Worm (Caenorhabditis elegans) whole organism, L1 larva: ENCODE measurements around the gene C01C4.2.

Source experiments
- C04F5.9 ChIP-seq: sonication (generic microtip); optimal IDR thresholded peaks from 2 replicates; lab custom pipeline; 2016; ENCODE audit warnings: missing genetic modification characterization, missing compliant biosample characterization
- C16A3.4 ChIP-seq: fragments of 150-350 bp; optimal IDR thresholded peaks from 2 replicates; lab custom pipeline; 2014; ENCODE audit warnings: missing biosample characterization, missing genetic modification characterization
- aha-1 ChIP-seq: fragments of 150-350 bp; optimal IDR thresholded peaks from 2 replicates; lab custom pipeline; 2014; ENCODE audit warnings: missing biosample characterization, missing genetic modification characterization
- aly-2 ChIP-seq: fragments of 150-350 bp; optimal IDR thresholded peaks from 2 replicates; lab custom pipeline; 2014; ENCODE audit warnings: missing biosample characterization, missing genetic modification characterization
- ceh-63 ChIP-seq: fragments of 200-800 bp; sonication (Bioruptor generic); optimal IDR thresholded peaks from 2 replicates; lab custom pipeline; 2018; ENCODE audit warnings: mild to moderate bottlenecking, missing genetic modification characterization, missing compliant biosample characterization
- ceh-90 ChIP-seq: sonication (generic microtip); optimal IDR thresholded peaks from 2 replicates; lab custom pipeline; 2016; ENCODE audit warnings: missing genetic modification characterization, missing compliant biosample characterization
- ces-1 ChIP-seq: fragments of 150-350 bp; optimal IDR thresholded peaks from 2 replicates; lab custom pipeline; 2014; ENCODE audit warnings: missing biosample characterization, missing genetic modification reagents, missing genetic modification characterization
- dsc-1 ChIP-seq: sonication (generic microtip); optimal IDR thresholded peaks from 2 replicates; lab custom pipeline; 2016; ENCODE audit warnings: mild to moderate bottlenecking, missing genetic modification characterization, missing compliant biosample characterization
- efl-1 ChIP-seq, 4 experiments: fragments of 150-350 bp; optimal IDR thresholded peaks in 3 of 4; peaks in 1 of 4; 1 replicate in 1 of 4; 2 replicates in 3 of 4; lab custom pipeline; 2014; ENCODE audit warnings: missing biosample characterization in 2 of 4, missing genetic modification characterization in 2 of 4, missing genetic modification reagents in 2 of 4
- egl-27 ChIP-seq, 2 experiments: fragments of 150-350 bp in 1 of 2; sonication (generic microtip); optimal IDR thresholded peaks; 3 replicates each; lab custom pipeline; 2017 to 2018; ENCODE audit warnings: missing biosample characterization in 2 of 2, missing genetic modification characterization in 2 of 2, missing genetic modification reagents in 2 of 2
- elt-3 ChIP-seq, 6 experiments: fragments of 150-350 bp in 1 of 6; sonication (generic microtip); optimal IDR thresholded peaks; 2 replicates each; lab custom pipeline; 2017 to 2018; ENCODE audit warnings: missing biosample characterization in 6 of 6, missing genetic modification characterization in 6 of 6, inconsistent platforms in 1 of 6
- ets-5 ChIP-seq: fragments of 200-800 bp; sonication (Bioruptor generic); IDR thresholded peaks from 2 replicates; pipeline ENCODE4 v1.3.6; 2022; ENCODE audit warnings: missing genetic modification characterization, missing compliant biosample characterization
- fkh-10 ChIP-seq: sonication (generic microtip); optimal IDR thresholded peaks from 2 replicates; lab custom pipeline; 2017; ENCODE audit warnings: missing biosample characterization, missing genetic modification reagents, missing genetic modification characterization
- fkh-4 ChIP-seq: sonication (generic microtip); optimal IDR thresholded peaks from 2 replicates; lab custom pipeline; 2016; ENCODE audit warnings: missing compliant biosample characterization, missing genetic modification characterization, borderline replicate concordance
- fkh-8 ChIP-seq: sonication (generic microtip); optimal IDR thresholded peaks from 2 replicates; lab custom pipeline; 2016; ENCODE audit warnings: mild to moderate bottlenecking, missing genetic modification characterization, missing compliant biosample characterization
- fos-1 ChIP-seq: fragments of 150-350 bp; optimal IDR thresholded peaks from 2 replicates; lab custom pipeline; 2014; ENCODE audit warnings: missing biosample characterization, missing genetic modification characterization
- hlh-17 ChIP-seq: fragments of 200-800 bp; sonication (Bioruptor generic); optimal IDR thresholded peaks from 2 replicates; lab custom pipeline; 2018; ENCODE audit warnings: missing genetic modification characterization, mild to moderate bottlenecking, missing compliant biosample characterization, moderate library complexity, borderline replicate concordance
- hlh-4 ChIP-seq: sonication (generic microtip); optimal IDR thresholded peaks from 2 replicates; lab custom pipeline; 2016; ENCODE audit warnings: mild to moderate bottlenecking, missing genetic modification characterization, missing compliant biosample characterization
- hpl-2 ChIP-seq: fragments of 150-350 bp; optimal IDR thresholded peaks from 2 replicates; lab custom pipeline; 2014; ENCODE audit warnings: missing biosample characterization, missing genetic modification reagents, missing genetic modification characterization
- isw-1 ChIP-seq: fragments of 200-800 bp; sonication (Bioruptor generic); IDR thresholded peaks from 2 replicates; pipeline ENCODE4 v1.3.6; 2022; ENCODE audit warnings: missing genetic modification characterization, missing compliant biosample characterization
- jun-1 ChIP-seq: fragments of 150-350 bp; optimal IDR thresholded peaks from 2 replicates; lab custom pipeline; 2014; ENCODE audit warnings: missing biosample characterization, missing genetic modification reagents, missing genetic modification characterization
- lin-13 ChIP-seq: fragments of 150-350 bp; optimal IDR thresholded peaks from 2 replicates; lab custom pipeline; 2014; ENCODE audit warnings: missing biosample characterization, missing genetic modification reagents, missing genetic modification characterization
- lin-14 ChIP-seq: fragments of 200-800 bp; sonication (Bioruptor generic); optimal IDR thresholded peaks from 2 replicates; lab custom pipeline; 2018; ENCODE audit warnings: mild to moderate bottlenecking, missing genetic modification characterization, moderate library complexity, missing compliant biosample characterization
- lin-15B ChIP-seq: fragments of 150-350 bp; sonication (generic microtip); optimal IDR thresholded peaks from 3 replicates; lab custom pipeline; 2014; ENCODE audit warnings: missing biosample characterization, missing genetic modification characterization
- lin-39 ChIP-seq: fragments of 150-350 bp; optimal IDR thresholded peaks from 2 replicates; lab custom pipeline; 2014; ENCODE audit warnings: missing biosample characterization, missing genetic modification reagents, missing genetic modification characterization
- mdl-1 ChIP-seq, 2 experiments: fragments of 150-350 bp; optimal IDR thresholded peaks; 2 replicates each; lab custom pipeline; 2014 to 2017; ENCODE audit warnings: missing biosample characterization in 2 of 2, missing genetic modification characterization in 2 of 2, inconsistent platforms in 1 of 2
- nhr-19 ChIP-seq: fragments of 200-800 bp; sonication (Bioruptor generic); conservative IDR thresholded peaks from 2 replicates; pipeline ENCODE4 v1.3.6; 2022; ENCODE audit warnings: missing genetic modification characterization, missing compliant biosample characterization
- nhr-237 ChIP-seq: fragments of 150-350 bp; optimal IDR thresholded peaks from 2 replicates; lab custom pipeline; 2014; ENCODE audit warnings: missing biosample characterization, missing genetic modification characterization
- nhr-28 ChIP-seq: fragments of 150-350 bp; optimal IDR thresholded peaks from 2 replicates; lab custom pipeline; 2014; ENCODE audit warnings: missing biosample characterization, missing genetic modification characterization
- nhr-71 ChIP-seq: sonication (generic microtip); optimal IDR thresholded peaks from 2 replicates; lab custom pipeline; 2016; ENCODE audit warnings: mild to moderate bottlenecking, missing genetic modification characterization, moderate library complexity, missing compliant biosample characterization
- nhr-76 ChIP-seq: sonication (generic microtip); optimal IDR thresholded peaks from 2 replicates; lab custom pipeline; 2017; ENCODE audit warnings: missing biosample characterization, missing genetic modification characterization
- nhr-77 ChIP-seq: fragments of 150-350 bp; optimal IDR thresholded peaks from 2 replicates; lab custom pipeline; 2014; ENCODE audit warnings: missing biosample characterization, missing genetic modification characterization
- nhr-85 ChIP-seq: sonication (generic microtip); peaks from one replicate; lab custom pipeline; 2016; ENCODE audit warnings: missing genetic modification characterization, inconsistent platforms, missing compliant biosample characterization
- pax-3 ChIP-seq: fragments of 200-800 bp; sonication (Bioruptor generic); optimal IDR thresholded peaks from 2 replicates; lab custom pipeline; 2018; ENCODE audit warnings: mild to moderate bottlenecking, missing genetic modification characterization, moderate library complexity, missing compliant biosample characterization
- rnt-1 ChIP-seq: sonication (generic microtip); optimal IDR thresholded peaks from 2 replicates; lab custom pipeline; 2016; ENCODE audit warnings: mild to moderate bottlenecking, missing genetic modification characterization, moderate library complexity, missing compliant biosample characterization
- sptf-1 ChIP-seq: fragments of 150-350 bp; optimal IDR thresholded peaks from 2 replicates; lab custom pipeline; 2014; ENCODE audit warnings: missing biosample characterization, missing genetic modification characterization
- tbx-2 ChIP-seq: sonication (generic microtip); optimal IDR thresholded peaks from 2 replicates; lab custom pipeline; 2016; ENCODE audit warnings: missing genetic modification characterization, missing compliant biosample characterization
- tlp-1 ChIP-seq: fragments of 150-350 bp; optimal IDR thresholded peaks from 2 replicates; lab custom pipeline; 2014; ENCODE audit warnings: missing biosample characterization, missing genetic modification characterization
- unc-86 ChIP-seq: sonication (generic microtip); optimal IDR thresholded peaks from 2 replicates; lab custom pipeline; 2016; ENCODE audit warnings: missing genetic modification characterization, missing compliant biosample characterization
- unc-98 ChIP-seq: fragments of 200-800 bp; sonication (Bioruptor generic); IDR thresholded peaks from 2 replicates; pipeline ENCODE4 v1.3.6; 2022; ENCODE audit warnings: missing genetic modification characterization, missing compliant biosample characterization
- vab-15 ChIP-seq: sonication (generic microtip); optimal IDR thresholded peaks from 2 replicates; lab custom pipeline; 2017; ENCODE audit warnings: missing genotype, mild to moderate bottlenecking, missing genetic modification characterization, missing compliant biosample characterization
- xbp-1 ChIP-seq: sonication (generic microtip); optimal IDR thresholded peaks from 2 replicates; lab custom pipeline; 2016; ENCODE audit warnings: missing genetic modification characterization, missing compliant biosample characterization
- zag-1 ChIP-seq: fragments of 150-350 bp; optimal IDR thresholded peaks from 2 replicates; lab custom pipeline; 2014; ENCODE audit warnings: missing biosample characterization, missing genetic modification characterization
- zip-4 ChIP-seq: fragments of 200-800 bp; sonication (Bioruptor generic); optimal IDR thresholded peaks from 2 replicates; lab custom pipeline; 2018; ENCODE audit warnings: mild to moderate bottlenecking, missing genetic modification characterization, moderate library complexity, missing compliant biosample characterization

C01C4.2 gene

ce11 chrX:3697623-3698022, 17.3 kb upstream of the C01C4.2 start (continued):
- TF ChIP-seq zip-4 (GFP tag; lab: Kevin White, UChicago): peak; percentile 35
- no peak for TF ChIP-seq ces-1 (GFP tag; lab: Kevin White, UChicago)
- TF ChIP-seq nhr-77: no peak
- peak; percentile 56 for TF ChIP-seq unc-86 (tag; lab: Kevin White, UChicago)
- no peak for TF ChIP-seq sptf-1 (tag; lab: Kevin White, UChicago)
- no peak for TF ChIP-seq hlh-4 (tag; lab: Kevin White, UChicago)
- TF ChIP-seq xbp-1 (tag; lab: Kevin White, UChicago): peak; percentile 68
- TF ChIP-seq hlh-17: no peak
- no peak for TF ChIP-seq aha-1 (tag; lab: Kevin White, UChicago)
- peak; percentile 65 for TF ChIP-seq tbx-2 (tag; lab: Kevin White, UChicago)
- no peak for TF ChIP-seq lin-15B (tag; lab: Kevin White, UChicago)
- TF ChIP-seq ceh-63 (GFP tag; lab: Kevin White, UChicago): no peak
- TF ChIP-seq nhr-76 (tag; lab: Kevin White, UChicago): no peak
- TF ChIP-seq efl-1 (optimal IDR thresholded peaks at IDR 0.05; lab: Kevin White, UChicago): peak; percentile 26 to 29
- TF ChIP-seq efl-1 (GFP tag; optimal IDR thresholded peaks at IDR 0.05 in 1 of 2; lab: Kevin White, UChicago): peak in 1 of 2 experiments; percentile 94
- no peak for TF ChIP-seq unc-98 (GFP tag; lab: Robert Waterston, UW)
- TF ChIP-seq vab-15: no peak
- peak; percentile 11 for TF ChIP-seq fos-1 (tag; lab: Kevin White, UChicago)
- TF ChIP-seq mdl-1 (tag; optimal IDR thresholded peaks at IDR 0.05; lab: Kevin White, UChicago): peak in 1 of 2 experiments; percentile 47
- TF ChIP-seq ets-5 (GFP tag; lab: Robert Waterston, UW): no peak
- TF ChIP-seq dsc-1 (tag; lab: Kevin White, UChicago): peak; percentile 81
- no peak for TF ChIP-seq tlp-1 (tag; lab: Kevin White, UChicago)
- peak in 2 of 6 experiments; percentile 19 to 36 for TF ChIP-seq elt-3 (tag; optimal IDR thresholded peaks at IDR 0.05; lab: Kevin White, UChicago)
- no peak for TF ChIP-seq nhr-28 (tag; lab: Kevin White, UChicago)
- TF ChIP-seq C16A3.4: peak; percentile 57
- TF ChIP-seq jun-1 (tag; lab: Kevin White, UChicago): peak; percentile 6
- no peak for TF ChIP-seq zag-1 (tag; lab: Kevin White, UChicago)
- no peak for TF ChIP-seq fkh-4 (tag; lab: Kevin White, UChicago)
- peak; percentile 9 for TF ChIP-seq lin-39 (tag; lab: Kevin White, UChicago)
- peak; percentile 62 for TF ChIP-seq nhr-85 (tag; lab: Kevin White, UChicago)
- no peak for TF ChIP-seq hpl-2 (GFP tag; lab: Kevin White, UChicago)
- no peak for TF ChIP-seq isw-1
- no peak for TF ChIP-seq C04F5.9 (tag; lab: Kevin White, UChicago)
- TF ChIP-seq, all 84 proteins: peak for 41

ce11 chrX:3701861-3702260, 13.0 kb upstream of the C01C4.2 start:
- TF ChIP-seq lin-13: no peak
- TF ChIP-seq hlh-17: no peak
- no peak for TF ChIP-seq ceh-90 (tag; lab: Kevin White, UChicago)
- no peak for TF ChIP-seq nhr-85 (tag; lab: Kevin White, UChicago)
- TF ChIP-seq nhr-19: no peak
- TF ChIP-seq egl-27 (tag; optimal IDR thresholded peaks at IDR 0.05; lab: Kevin White, UChicago): no peak
- TF ChIP-seq fkh-10 (GFP tag; lab: Kevin White, UChicago): no peak
- TF ChIP-seq dsc-1 (tag; lab: Kevin White, UChicago): no peak

ce11 chrX:3705319-3705718, 9.6 kb upstream of the C01C4.2 start:
- TF ChIP-seq nhr-71: peak; percentile 39
- TF ChIP-seq rnt-1: peak; percentile 1
- peak; percentile 43 for TF ChIP-seq fkh-8 (tag; lab: Kevin White, UChicago)
- TF ChIP-seq pax-3: no peak
- TF ChIP-seq nhr-237: no peak
- TF ChIP-seq lin-14: peak; percentile 47
- TF ChIP-seq aly-2: no peak
- TF ChIP-seq unc-86 (tag; lab: Kevin White, UChicago): peak; percentile 24
- TF ChIP-seq, all 84 proteins: peak for 5
